Fruit fly (Drosophila melanogaster): Measurements from ENCODE around the gene wac.

wac gene

dm6 chr3L:224004-224951, 33.7 kb upstream of the wac start (continued):
- TF ChIP-seq bbx (GFP tag; IDR thresholded peaks at IDR 0.05; ENCODE audit: partially characterized antibody), result peak; percentile 64
- TF ChIP-seq CG4282 (GFP tag; optimal IDR thresholded peaks at IDR 0.05), result peak; percentile 42
- peak; percentile 16 for TF ChIP-seq CG12769 (tag; optimal IDR thresholded peaks at IDR 0.05)
- TF ChIP-seq Elba2 (GFP tag; optimal IDR thresholded peaks at IDR 0.05), result no peak
- TF ChIP-seq CG14050 (GFP tag; IDR thresholded peaks at IDR 0.05), result no peak; the same call in 2 of the 3 replicates
- TF ChIP-seq pb (GFP tag; optimal IDR thresholded peaks at IDR 0.05), result no peak
- no peak for TF ChIP-seq sna (GFP tag; IDR thresholded peaks at IDR 0.05; ENCODE audit: partially characterized antibody)
- TF ChIP-seq Gsc (GFP tag; IDR thresholded peaks at IDR 0.05), result no peak
- no peak for TF ChIP-seq grn (GFP tag; optimal IDR thresholded peaks at IDR 0.05)
- TF ChIP-seq Aef1 (GFP tag; IDR thresholded peaks at IDR 0.05), result peak; percentile 64; the same call in 2 of the 3 replicates
- 0 out of 3 replicates have a peak, but pooled peaks have one; percentile 11 for TF ChIP-seq CG3726 (GFP tag; IDR thresholded peaks at IDR 0.05)
- peak; percentile 72; the same call in 1 of the 3 replicates for TF ChIP-seq CG6175 (GFP tag; IDR thresholded peaks at IDR 0.05)
- no peak for TF ChIP-seq Doc3 (GFP tag; IDR thresholded peaks at IDR 0.05; ENCODE audit: partially characterized antibody)
- TF ChIP-seq Xrp1 (GFP tag; IDR thresholded peaks at IDR 0.05), result peak; percentile 18
- no peak for TF ChIP-seq Blimp-1 (GFP tag; optimal IDR thresholded peaks at IDR 0.05)
- peak; percentile 56 for TF ChIP-seq CG9727 (GFP tag; optimal IDR thresholded peaks at IDR 0.05)
- peak in 1 of 2 experiments; percentile 18 for TF ChIP-seq Pdp1 (GFP tag; optimal IDR thresholded peaks at IDR 0.05)
- peak; percentile 13 for TF ChIP-seq CG13296 (GFP tag; optimal IDR thresholded peaks at IDR 0.05)
- TF ChIP-seq Trl (optimal IDR thresholded peaks at IDR 0.05), result peak in 1 of 2 experiments; percentile 28
- peak; percentile 22 for TF ChIP-seq Trl (GFP tag; optimal IDR thresholded peaks at IDR 0.05)
- TF ChIP-seq nmo (GFP tag; optimal IDR thresholded peaks at IDR 0.05), result peak; percentile 14
- no peak for TF ChIP-seq CG10274 (GFP tag; optimal IDR thresholded peaks at IDR 0.05)
- TF ChIP-seq lbe (GFP tag; optimal IDR thresholded peaks at IDR 0.05), result peak; percentile 4
- no peak for TF ChIP-seq ind (GFP tag; optimal IDR thresholded peaks at IDR 0.05)
- TF ChIP-seq ap (GFP tag; IDR thresholded peaks at IDR 0.05), result peak; percentile 15; the same call in 1 of the 2 replicates
- TF ChIP-seq fd102C (GFP tag; optimal IDR thresholded peaks at IDR 0.05), result no peak
- TF ChIP-seq tgo (GFP tag; IDR thresholded peaks at IDR 0.05), result no peak
- no peak for TF ChIP-seq dimm (GFP tag; IDR thresholded peaks at IDR 0.05)
- TF ChIP-seq chinmo (GFP tag; IDR thresholded peaks at IDR 0.05; ENCODE audit: partially characterized antibody), result peak; percentile 68; the same call in 3 of the 4 replicates
- TF ChIP-seq CG10565 (GFP tag; optimal IDR thresholded peaks at IDR 0.05), result no peak
- no peak for TF ChIP-seq BEAF-32 (GFP tag; optimal IDR thresholded peaks at IDR 0.05)
- TF ChIP-seq nerfin-2 (GFP tag; IDR thresholded peaks at IDR 0.05; ENCODE audit: partially characterized antibody), result 0 out of 2 replicates have a peak, but pooled peaks have one; percentile 29
- TF ChIP-seq Neu2 (GFP tag; optimal IDR thresholded peaks at IDR 0.05; ENCODE audit: borderline replicate concordance), result no peak
- TF ChIP-seq YL-1 (GFP tag; optimal IDR thresholded peaks at IDR 0.05), result peak; percentile 91
- TF ChIP-seq ara (GFP tag; IDR thresholded peaks at IDR 0.05), result peak; percentile 44
- TF ChIP-seq amos (GFP tag; IDR thresholded peaks at IDR 0.05; ENCODE audit: partially characterized antibody), result peak; percentile 49; the same call in 1 of the 2 replicates
- peak; percentile 40 for TF ChIP-seq Deaf1 (tag; optimal IDR thresholded peaks at IDR 0.05)
- TF ChIP-seq Max (GFP tag; optimal IDR thresholded peaks at IDR 0.05), result no peak
- no peak for TF ChIP-seq CkIIα-i1 (GFP tag; IDR thresholded peaks at IDR 0.05)
- TF ChIP-seq aop (GFP tag; IDR thresholded peaks at IDR 0.05), result no peak
- TF ChIP-seq ase (GFP tag; IDR thresholded peaks at IDR 0.05), result no peak
- peak; percentile 20 for TF ChIP-seq CG3163 (GFP tag; optimal IDR thresholded peaks at IDR 0.05)
- TF ChIP-seq CG13287 (GFP tag; IDR thresholded peaks at IDR 0.05; ENCODE audit: partially characterized antibody), result no peak; the same call in 1 of the 2 replicates
- TF ChIP-seq Hand (GFP tag; optimal IDR thresholded peaks at IDR 0.05), result peak; percentile 1
- peak; percentile 30; the same call in 1 of the 2 replicates for TF ChIP-seq CG17328 (GFP tag; IDR thresholded peaks at IDR 0.05)
- TF ChIP-seq HLH3B (GFP tag; IDR thresholded peaks at IDR 0.05), result peak; percentile 11; the same call in 1 of the 2 replicates
- no peak for TF ChIP-seq danr (GFP tag; IDR thresholded peaks at IDR 0.05)

All from whole organism, embryonic.